Fruit fly (Drosophila melanogaster) whole organism, wandering third instar larva: Measurements from ENCODE around the gene CG3473.

Source experiments
- HLH106 ChIP-seq: fragments of 200-800 bp; optimal IDR thresholded peaks from 3 replicates; lab custom pipeline; 2019; ENCODE audit warnings: missing biosample characterization, mild to moderate bottlenecking, missing genetic modification characterization, moderate library complexity
- fru ChIP-seq: fragments of 200-800 bp; sonication (Bioruptor generic); optimal IDR thresholded peaks from 3 replicates; lab custom pipeline; 2016; ENCODE audit warnings: missing biosample characterization, mild to moderate bottlenecking, missing genetic modification characterization
- usp ChIP-seq: fragments of >200 bp; optimal IDR thresholded peaks from 2 replicates; lab custom pipeline; 2017; ENCODE audit warnings: missing biosample characterization, missing genetic modification characterization

dm6 chr2L:14598357-14599057, 35.0 kb upstream of the CG3473 start:
- TF ChIP-seq fru (peak; percentile 31), HLH106 (tag; lab: Kevin White, UChicago) (no peak), usp (no peak)
